Worm (Caenorhabditis elegans) whole organism, early embryonic: ENCODE measurements around the gene hlh-10.

Source experiments
- B0310.2 ChIP-seq: sonication (generic microtip); optimal IDR thresholded peaks from 2 replicates; lab custom pipeline; 2016; ENCODE audit warnings: mild to moderate bottlenecking, missing genetic modification characterization, missing compliant biosample characterization
- F13C5.2 ChIP-seq: sonication (generic microtip); optimal IDR thresholded peaks from 2 replicates; lab custom pipeline; 2017; ENCODE audit warnings: mild to moderate bottlenecking, missing genetic modification characterization, inconsistent platforms, missing compliant biosample characterization
- aly-1 ChIP-seq: sonication (generic microtip); optimal IDR thresholded peaks from 2 replicates; lab custom pipeline; 2016; ENCODE audit warnings: missing genetic modification characterization, missing compliant biosample characterization
- ama-1 ChIP-seq: fragments of 150-350 bp; optimal IDR thresholded peaks from 2 replicates; lab custom pipeline; 2014
- ceh-13 ChIP-seq: fragments of 200-800 bp; sonication (Bioruptor generic); optimal IDR thresholded peaks from 2 replicates; lab custom pipeline; 2018; ENCODE audit warnings: mild to moderate bottlenecking, missing genetic modification characterization, missing compliant biosample characterization
- ceh-36 ChIP-seq: sonication (generic microtip); optimal IDR thresholded peaks from 2 replicates; lab custom pipeline; 2016; ENCODE audit warnings: missing genetic modification characterization, inconsistent platforms, missing compliant biosample characterization
- ets-7 ChIP-seq: sonication (generic microtip); optimal IDR thresholded peaks from 2 replicates; lab custom pipeline; 2016; ENCODE audit warnings: missing genotype, missing genetic modification characterization, missing compliant biosample characterization
- flt-1 ChIP-seq: fragments of 200-800 bp; sonication (Bioruptor generic); IDR thresholded peaks from 2 replicates; pipeline ENCODE4 v1.3.6; 2022; ENCODE audit warnings: missing genetic modification characterization, missing compliant biosample characterization
- hmbx-1 ChIP-seq: sonication (generic microtip); optimal IDR thresholded peaks from 2 replicates; lab custom pipeline; 2016; ENCODE audit warnings: mild to moderate bottlenecking, missing genetic modification characterization, missing compliant biosample characterization
- hmg-4 ChIP-seq: fragments of 200-800 bp; sonication (Bioruptor generic); optimal IDR thresholded peaks from 2 replicates; lab custom pipeline; 2018; ENCODE audit warnings: mild to moderate bottlenecking, missing genetic modification characterization, missing compliant biosample characterization
- hnd-1 ChIP-seq: sonication (generic microtip); optimal IDR thresholded peaks from 2 replicates; lab custom pipeline; 2016; ENCODE audit warnings: missing genetic modification characterization, missing compliant biosample characterization
- pes-1 ChIP-seq: fragments of 200-800 bp; sonication (Bioruptor generic); IDR thresholded peaks from 2 replicates; pipeline ENCODE4 v1.3.6; 2022; ENCODE audit warnings: missing genetic modification reagents, missing genetic modification characterization, missing compliant biosample characterization
- scrt-1 ChIP-seq: fragments of 200-800 bp; sonication (Bioruptor generic); IDR thresholded peaks from 2 replicates; pipeline ENCODE4 v1.3.6; 2022; ENCODE audit warnings: missing genetic modification characterization, missing compliant biosample characterization
- sea-1 ChIP-seq: fragments of 200-800 bp; sonication (Bioruptor generic); conservative IDR thresholded peaks from 2 replicates; pipeline ENCODE4 v1.3.6; 2022; ENCODE audit warnings: missing genetic modification characterization, missing compliant biosample characterization
- tbx-11 ChIP-seq: fragments of 200-800 bp; sonication (Bioruptor generic); IDR thresholded peaks from 2 replicates; pipeline ENCODE4 v1.3.6; 2022; ENCODE audit warnings: missing genetic modification characterization, missing compliant biosample characterization
- tbx-37 ChIP-seq: fragments of 200-800 bp; sonication (Bioruptor generic); conservative IDR thresholded peaks from 2 replicates; pipeline ENCODE4 v1.3.6; 2022; ENCODE audit warnings: missing genetic modification reagents, missing genetic modification characterization, missing compliant biosample characterization
- tra-4 ChIP-seq: sonication (generic microtip); optimal IDR thresholded peaks from 2 replicates; lab custom pipeline; 2017; ENCODE audit warnings: missing genetic modification characterization, missing compliant biosample characterization

The hlh-10 gene

DNA sequence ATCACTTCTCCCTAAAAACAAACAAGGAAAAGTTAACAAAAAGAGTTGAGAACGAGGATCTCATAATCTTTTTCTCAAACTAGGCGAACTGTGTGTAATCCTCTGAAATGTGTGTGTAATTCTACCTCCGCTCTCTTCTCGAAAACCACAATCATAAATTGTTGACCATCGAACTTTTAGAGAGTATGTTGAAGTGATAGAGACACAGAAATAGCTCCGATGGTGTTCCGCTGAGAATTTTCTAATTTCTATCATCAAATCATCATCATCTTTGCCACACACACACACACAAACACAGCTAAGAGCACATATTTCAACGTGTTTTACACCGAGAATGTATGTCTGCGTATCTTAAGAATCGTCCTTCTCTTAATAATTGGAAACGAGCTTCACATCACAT lies 13.6 kb upstream of the hlh-10 start:
- no peak for TF ChIP-seq tbx-11 (GFP tag; lab: Robert Waterston, UW)
- TF ChIP-seq aly-1 (tag; lab: Kevin White, UChicago), result no peak
- no peak for TF ChIP-seq hnd-1
- TF ChIP-seq F13C5.2 (tag; lab: Kevin White, UChicago), result no peak
- TF ChIP-seq ets-7 (tag; lab: Kevin White, UChicago), result no peak
- TF ChIP-seq pes-1 (GFP tag; lab: Robert Waterston, UW), result no peak
- no peak for TF ChIP-seq ama-1 (lab: Kevin White, UChicago)
- TF ChIP-seq ceh-36 (tag; lab: Kevin White, UChicago), result no peak
- TF ChIP-seq sea-1 (GFP tag; lab: Robert Waterston, UW), result no peak
- TF ChIP-seq ceh-13 (GFP tag; lab: Kevin White, UChicago), result no peak
- TF ChIP-seq scrt-1, result no peak
- TF ChIP-seq hmbx-1, result no peak
- TF ChIP-seq tbx-37 (GFP tag; lab: Robert Waterston, UW), result no peak
- TF ChIP-seq hmg-4 (GFP tag; lab: Kevin White, UChicago), result no peak

DNA sequence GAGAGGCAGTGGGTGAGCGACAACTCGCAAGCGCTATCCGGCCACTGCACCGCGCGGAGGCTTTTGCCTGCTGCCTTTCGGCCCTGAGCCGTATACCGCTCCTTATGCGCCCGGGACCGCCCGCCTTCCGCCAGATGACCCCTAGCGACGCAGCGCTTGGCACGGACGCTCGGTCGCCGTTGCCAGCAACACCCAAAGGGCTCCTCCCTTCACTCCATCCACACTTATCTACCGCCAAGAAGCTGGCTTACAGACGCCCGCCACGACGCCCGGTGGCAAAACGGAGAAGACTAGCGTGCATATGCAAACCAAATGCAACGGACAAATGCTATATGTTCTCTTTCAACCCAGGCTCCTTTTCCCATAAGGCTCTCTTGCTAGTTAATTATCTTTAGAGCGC lies 11.3 kb upstream of the hlh-10 start:
- TF ChIP-seq scrt-1 (0 out of 2 replicates have a peak, but pooled peaks have one; percentile 41), sea-1 (GFP tag; lab: Robert Waterston, UW) (no peak), flt-1 (GFP tag; lab: Robert Waterston, UW) (no peak), hnd-1 (no peak), hmg-4 (GFP tag; lab: Kevin White, UChicago) (peak; percentile 47)

DNA sequence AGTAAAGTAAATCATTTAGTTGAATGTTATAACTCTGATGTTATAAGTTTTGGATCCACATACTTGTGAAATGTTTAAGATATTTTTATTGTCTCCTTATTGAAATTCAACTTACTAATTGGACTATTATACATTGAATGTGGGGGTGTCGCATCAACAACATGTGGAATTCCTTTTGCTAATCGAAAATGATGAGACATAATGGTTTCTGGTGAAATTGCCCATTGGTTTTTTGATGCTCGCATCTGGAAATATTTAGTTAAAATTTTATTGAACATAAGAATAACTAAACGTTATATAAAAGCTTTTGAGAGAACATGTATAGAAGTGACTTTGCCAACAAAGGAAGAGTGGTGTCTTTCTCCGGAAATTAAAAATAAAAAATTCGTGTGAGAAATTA lies 9.9 kb upstream of the hlh-10 start, which contains the start of gene ZK682.7:
TSS of gene ZK682.7 (minus strand) at position 247 of the 400 bp plus-strand sequence.
- TF ChIP-seq tbx-11 (GFP tag; lab: Robert Waterston, UW) (no peak), aly-1 (tag; lab: Kevin White, UChicago) (no peak), hmbx-1 (no peak), ama-1 (lab: Kevin White, UChicago) (no peak), pes-1 (GFP tag; lab: Robert Waterston, UW) (no peak), ets-7 (tag; lab: Kevin White, UChicago) (no peak), tbx-37 (GFP tag; lab: Robert Waterston, UW) (no peak), ceh-36 (tag; lab: Kevin White, UChicago) (no peak), scrt-1 (no peak), hnd-1 (no peak), sea-1 (GFP tag; lab: Robert Waterston, UW) (no peak)

DNA sequence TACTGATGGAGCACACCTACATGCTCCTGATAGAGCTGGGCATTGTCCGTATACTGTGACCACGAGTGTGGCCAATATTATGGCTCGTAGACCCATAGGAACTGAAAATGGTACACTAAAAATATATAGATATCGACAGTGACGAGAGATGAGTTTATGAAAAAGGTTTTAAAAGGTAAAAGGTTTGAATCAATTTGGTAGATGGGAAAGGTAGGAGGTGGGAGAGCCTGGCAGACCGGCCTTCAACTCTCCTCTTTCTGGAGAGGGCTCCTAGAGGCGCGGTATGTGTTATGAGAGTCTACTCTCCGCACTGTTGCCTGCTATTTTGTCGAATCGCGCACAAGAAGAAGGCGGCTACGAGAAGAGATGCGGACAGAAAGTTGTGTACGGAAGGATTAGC lies 5.5 kb upstream of the hlh-10 start, which contains the start of gene lron-2:
TSS of gene lron-2 (minus strand) at position 101 of the 400 bp plus-strand sequence.
- no peak for TF ChIP-seq aly-1 (tag; lab: Kevin White, UChicago)
- no peak for TF ChIP-seq B0310.2
- no peak for TF ChIP-seq tra-4 (tag; lab: Kevin White, UChicago)
- TF ChIP-seq ceh-36 (tag; lab: Kevin White, UChicago), result no peak
- no peak for TF ChIP-seq sea-1 (GFP tag; lab: Robert Waterston, UW)
- no peak for TF ChIP-seq ceh-13 (GFP tag; lab: Kevin White, UChicago)
- TF ChIP-seq hnd-1, result no peak
- no peak for TF ChIP-seq F13C5.2 (tag; lab: Kevin White, UChicago)
- no peak for TF ChIP-seq tbx-37 (GFP tag; lab: Robert Waterston, UW)
- no peak for TF ChIP-seq hmg-4 (GFP tag; lab: Kevin White, UChicago)
- no peak for TF ChIP-seq flt-1 (GFP tag; lab: Robert Waterston, UW)
- TF ChIP-seq ets-7 (tag; lab: Kevin White, UChicago), result no peak

DNA sequence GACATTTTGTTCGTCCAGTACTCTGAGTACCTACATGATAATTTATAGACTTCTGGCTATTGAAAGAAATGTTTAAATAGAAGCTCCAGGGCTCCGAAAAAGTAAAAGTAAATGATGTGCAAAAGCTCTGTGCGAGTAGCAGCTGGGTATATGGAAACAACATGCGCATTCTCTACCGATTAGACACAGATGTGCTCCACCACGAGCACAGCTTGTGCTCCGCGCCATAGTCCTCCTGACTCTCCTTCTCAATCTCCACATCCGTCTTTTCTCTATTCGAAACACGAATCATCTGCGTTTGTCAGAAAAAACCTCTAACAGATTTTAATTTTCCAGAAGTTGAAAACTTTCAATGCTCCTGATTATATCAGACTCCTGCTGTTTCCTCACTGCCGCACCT lies 1.4 kb upstream of the hlh-10 start:
- no peak for TF ChIP-seq scrt-1
- TF ChIP-seq sea-1 (GFP tag; lab: Robert Waterston, UW), result no peak
- TF ChIP-seq flt-1 (GFP tag; lab: Robert Waterston, UW), result no peak
- TF ChIP-seq B0310.2, result no peak

DNA sequence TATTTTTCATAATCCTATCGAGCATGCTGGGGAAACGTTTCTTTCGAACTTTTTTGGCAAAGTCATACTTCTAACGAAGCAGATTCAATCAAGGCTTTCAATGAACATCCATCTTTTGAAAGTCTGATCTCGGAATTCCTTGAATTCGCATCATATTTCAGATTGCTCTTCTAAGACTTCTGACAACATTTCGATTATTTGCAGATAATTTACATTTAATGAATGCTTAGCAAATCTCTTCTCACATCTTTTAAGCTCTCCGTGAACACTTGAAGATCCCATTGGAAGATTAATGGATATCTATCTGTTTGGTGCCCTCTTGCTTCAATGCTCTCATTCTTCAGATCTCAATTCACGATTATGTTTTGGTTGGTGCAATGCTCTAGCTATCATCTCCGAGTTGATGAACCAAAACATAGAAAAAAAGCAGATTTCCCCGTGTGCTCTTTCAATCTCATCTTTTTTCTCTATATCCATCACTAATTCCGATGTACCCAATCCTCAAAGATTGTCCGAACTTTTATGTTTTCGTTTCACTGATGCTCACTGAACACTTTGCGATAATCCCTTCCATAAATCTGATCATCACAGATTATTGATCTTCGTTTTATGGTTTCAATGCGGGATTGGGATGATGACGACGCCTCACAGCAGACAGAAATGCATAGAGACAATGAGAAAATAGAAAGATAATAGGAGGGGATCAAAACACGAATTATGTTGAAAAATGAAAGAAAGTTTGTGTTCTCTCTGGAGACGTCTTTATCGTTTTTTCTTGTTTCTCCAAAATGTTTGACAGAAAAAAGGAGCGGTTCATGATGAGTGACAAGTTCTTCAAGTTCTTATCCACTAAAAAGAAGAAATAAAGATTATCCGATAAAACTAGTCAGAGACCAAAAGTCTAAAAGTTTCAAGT lies 7.6 kb downstream of the hlh-10 start:
- TF ChIP-seq pes-1 (GFP tag; lab: Robert Waterston, UW) (no peak), tra-4 (tag; lab: Kevin White, UChicago) (no peak), flt-1 (GFP tag; lab: Robert Waterston, UW) (no peak), sea-1 (GFP tag; lab: Robert Waterston, UW) (no peak), ets-7 (tag; lab: Kevin White, UChicago) (no peak), tbx-11 (GFP tag; lab: Robert Waterston, UW) (no peak), aly-1 (tag; lab: Kevin White, UChicago) (no peak), ceh-13 (GFP tag; lab: Kevin White, UChicago) (no peak), B0310.2 (no peak), F13C5.2 (tag; lab: Kevin White, UChicago) (no peak), ama-1 (lab: Kevin White, UChicago) (no peak)

DNA sequence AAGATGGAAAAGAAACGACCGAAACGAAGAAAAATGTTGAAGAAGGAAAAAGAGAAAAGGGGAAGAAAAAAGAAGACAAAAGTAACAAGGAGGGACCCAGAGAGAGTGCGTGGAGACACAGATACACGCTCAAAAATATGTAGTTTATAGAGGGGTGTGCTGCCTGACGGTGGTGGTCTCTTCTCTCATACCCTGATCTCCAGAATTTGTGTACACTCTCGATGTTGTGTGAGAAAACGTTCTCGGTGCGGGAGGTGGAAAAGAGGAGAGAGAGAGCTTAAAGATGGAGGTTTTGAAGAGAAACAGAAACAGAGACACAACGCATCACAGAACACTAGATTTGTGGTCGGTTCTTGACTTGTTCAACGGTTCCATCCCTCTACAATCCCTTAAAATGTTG lies 8.4 kb downstream of the hlh-10 start:
- peak; percentile 69 for TF ChIP-seq hmg-4 (GFP tag; lab: Kevin White, UChicago)
- no peak for TF ChIP-seq ets-7 (tag; lab: Kevin White, UChicago)

DNA sequence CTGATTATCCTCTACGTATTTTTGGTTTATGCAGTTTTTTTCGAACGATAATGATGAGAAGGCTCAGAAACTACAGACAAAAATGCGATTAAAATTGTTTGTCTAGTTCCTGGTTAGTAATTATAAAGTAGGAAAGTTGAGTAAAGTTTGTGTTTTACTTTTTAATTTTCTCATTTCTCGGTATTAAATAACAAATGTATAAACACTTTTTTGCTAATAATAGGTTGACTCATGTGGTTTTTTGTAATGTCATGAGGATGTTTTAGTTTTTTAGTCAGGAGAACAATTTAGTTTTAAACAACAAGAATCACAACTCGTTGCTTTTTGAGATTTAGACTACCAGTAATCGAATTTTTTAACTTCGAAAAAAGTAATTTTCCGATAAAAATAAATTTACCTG lies 9.4 kb downstream of the hlh-10 start:
- no peak for TF ChIP-seq ama-1 (lab: Kevin White, UChicago)
- TF ChIP-seq tra-4 (tag; lab: Kevin White, UChicago), result no peak
- no peak for TF ChIP-seq aly-1 (tag; lab: Kevin White, UChicago)
- TF ChIP-seq B0310.2, result no peak
- no peak for TF ChIP-seq sea-1 (GFP tag; lab: Robert Waterston, UW)
- no peak for TF ChIP-seq ceh-13 (GFP tag; lab: Kevin White, UChicago)
- TF ChIP-seq tbx-11 (GFP tag; lab: Robert Waterston, UW), result no peak
- no peak for TF ChIP-seq F13C5.2 (tag; lab: Kevin White, UChicago)
- no peak for TF ChIP-seq scrt-1
- TF ChIP-seq tbx-37 (GFP tag; lab: Robert Waterston, UW), result no peak
- TF ChIP-seq flt-1 (GFP tag; lab: Robert Waterston, UW), result no peak
- no peak for TF ChIP-seq pes-1 (GFP tag; lab: Robert Waterston, UW)
- TF ChIP-seq ceh-36 (tag; lab: Kevin White, UChicago), result no peak
- TF ChIP-seq hmbx-1, result no peak
- no peak for TF ChIP-seq hmg-4 (GFP tag; lab: Kevin White, UChicago)
